Worm (Caenorhabditis elegans): Measurements from ENCODE around the gene F14F7.5.

The F14F7.5 gene

ce11 chrIII:13064213-13065184 lies 32.7 kb downstream of the F14F7.5 start (continued):
- no peak for TF ChIP-seq grh-1 (GFP tag; IDR thresholded peaks at IDR 0.05)
- TF ChIP-seq sup-37 (GFP tag; optimal IDR thresholded peaks at IDR 0.05): no peak
- TF ChIP-seq ceh-8 (GFP tag; optimal IDR thresholded peaks at IDR 0.05): no peak
- peak; percentile 55 for TF ChIP-seq mep-1 (tag; optimal IDR thresholded peaks at IDR 0.05)
- TF ChIP-seq egl-27 (tag; optimal IDR thresholded peaks at IDR 0.05): no peak
- no peak for TF ChIP-seq alr-1 (tag; optimal IDR thresholded peaks at IDR 0.05; ENCODE audit: borderline replicate concordance)
- TF ChIP-seq snpc-4 (tag; optimal IDR thresholded peaks at IDR 0.05): no peak
- peak; percentile 68 for TF ChIP-seq nhr-20 (tag; optimal IDR thresholded peaks at IDR 0.05)

- TF ChIP-seq tbx-2 (tag; optimal IDR thresholded peaks at IDR 0.05) (no peak), aly-2 (tag; optimal IDR thresholded peaks at IDR 0.05) (no peak), mep-1 (tag; optimal IDR thresholded peaks at IDR 0.05) (peak; percentile 16), skn-1 (tag; optimal IDR thresholded peaks at IDR 0.05) (no peak), nhr-85 (tag) (peak; percentile 86), mdl-1 (tag; optimal IDR thresholded peaks at IDR 0.05) (peak in 1 of 2 experiments; percentile 6), fos-1 (tag; optimal IDR thresholded peaks at IDR 0.05) (no peak), nhr-71 (tag; optimal IDR thresholded peaks at IDR 0.05) (peak; percentile 11), ces-1 (GFP tag; optimal IDR thresholded peaks at IDR 0.05) (no peak), rnt-1 (tag; optimal IDR thresholded peaks at IDR 0.05) (no peak), lin-14 (GFP tag; optimal IDR thresholded peaks at IDR 0.05) (peak; percentile 80), nhr-90 (tag; optimal IDR thresholded peaks at IDR 0.05; ENCODE audit: poor library complexity) (no peak), jun-1 (tag; optimal IDR thresholded peaks at IDR 0.05) (no peak), Y116A8C.19 (tag; optimal IDR thresholded peaks at IDR 0.05; ENCODE audit: borderline replicate concordance) (no peak), fkh-10 (GFP tag; optimal IDR thresholded peaks at IDR 0.05) (no peak), C16A3.4 (tag; optimal IDR thresholded peaks at IDR 0.05) (no peak), ceh-63 (GFP tag; optimal IDR thresholded peaks at IDR 0.05) (peak; percentile 22)
Measured at ce11 chrIII:13065694-13066093, 33.9 kb downstream of the F14F7.5 start.

ce11 chrIII:13066828-13067227 lies 35.0 kb downstream of the F14F7.5 start:
- TF ChIP-seq Y116A8C.19 (tag; optimal IDR thresholded peaks at IDR 0.05; ENCODE audit: borderline replicate concordance) (no peak), sup-37 (GFP tag; optimal IDR thresholded peaks at IDR 0.05) (no peak), nhr-84 (tag; optimal IDR thresholded peaks at IDR 0.05) (no peak), dsc-1 (tag; optimal IDR thresholded peaks at IDR 0.05) (peak; percentile 40), ztf-11 (tag; optimal IDR thresholded peaks at IDR 0.05) (no peak)

- TF ChIP-seq mab-9 (GFP tag; IDR thresholded peaks at IDR 0.05) (no peak), unc-98 (GFP tag; IDR thresholded peaks at IDR 0.05) (no peak), mef-2 (tag; optimal IDR thresholded peaks at IDR 0.05) (peak; percentile 89), ama-1 (optimal IDR thresholded peaks at IDR 0.05) (peak; percentile 49), ceh-63 (GFP tag; optimal IDR thresholded peaks at IDR 0.05) (no peak), snpc-4 (tag; optimal IDR thresholded peaks at IDR 0.05) (peak; percentile 32), lin-15B (tag; optimal IDR thresholded peaks at IDR 0.05) (peak; percentile 32), mep-1 (tag; optimal IDR thresholded peaks at IDR 0.05) (peak; percentile 91), ceh-90 (tag; optimal IDR thresholded peaks at IDR 0.05) (no peak), mdl-1 (tag; optimal IDR thresholded peaks at IDR 0.05) (peak; percentile 51 to 93), ceh-82 (tag; optimal IDR thresholded peaks at IDR 0.05) (peak; percentile 75 to 90 (median 89)), dsc-1 (tag; optimal IDR thresholded peaks at IDR 0.05) (peak; percentile 82), skn-1 (tag; optimal IDR thresholded peaks at IDR 0.05) (peak; percentile 87), unc-130 (tag; optimal IDR thresholded peaks at IDR 0.05) (peak; percentile 9), ceh-8 (GFP tag; optimal IDR thresholded peaks at IDR 0.05) (peak; percentile 85), nhr-47 (tag; optimal IDR thresholded peaks at IDR 0.05) (peak; percentile 89), egl-13 (tag; optimal IDR thresholded peaks at IDR 0.05) (peak; percentile 80), lin-14 (GFP tag; optimal IDR thresholded peaks at IDR 0.05) (peak; percentile 97), C04F5.9 (tag; optimal IDR thresholded peaks at IDR 0.05) (no peak), hpl-2 (GFP tag; optimal IDR thresholded peaks at IDR 0.05) (no peak), lsy-2 (tag; optimal IDR thresholded peaks at IDR 0.05) (peak; percentile 77 to 87), pax-3 (tag; optimal IDR thresholded peaks at IDR 0.05) (peak; percentile 59), efl-3 (GFP tag; optimal IDR thresholded peaks at IDR 0.05) (no peak)
Measured at ce11 chrIII:13067884-13068767, 36.3 kb downstream of the F14F7.5 start.

All from whole organism, L1 larva.